Fruit fly (Drosophila melanogaster): ENCODE results near the gene ND-ASHI.

The ND-ASHI gene

DNA sequence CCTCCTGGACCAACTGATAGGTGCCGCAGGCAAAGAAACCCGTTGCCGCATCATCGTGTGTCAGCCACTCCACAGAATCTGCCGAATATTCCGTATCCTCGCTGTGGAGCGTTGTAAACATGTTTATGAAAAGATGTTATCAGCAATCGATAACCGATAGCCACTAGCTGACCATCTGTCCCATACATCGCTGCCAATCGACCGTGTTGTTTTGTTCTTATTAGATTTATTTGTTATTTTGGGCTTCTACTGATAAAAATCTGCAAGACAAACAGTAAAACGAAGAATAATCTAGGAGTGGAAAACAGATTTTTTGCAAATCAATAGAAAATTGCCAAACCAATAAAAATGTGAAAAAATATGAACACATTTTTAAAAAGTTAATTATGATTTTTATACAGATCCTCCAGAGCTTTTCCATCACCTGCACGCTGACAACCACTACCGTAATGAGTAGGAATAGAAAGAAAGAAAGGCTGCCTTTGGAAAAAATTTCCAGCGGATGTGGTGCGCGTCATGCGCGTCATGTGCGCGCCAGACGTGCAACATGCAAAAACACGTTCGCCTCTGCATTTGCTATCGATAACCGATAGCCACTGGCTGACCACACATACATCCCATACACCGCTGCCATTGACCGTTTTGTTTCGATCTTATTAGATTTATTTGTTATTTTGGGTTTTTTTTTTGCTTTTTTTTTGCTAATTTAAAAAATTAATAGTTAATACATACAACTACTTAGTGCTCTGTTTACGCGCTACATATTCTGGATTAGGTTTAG lies 9.9 kb upstream of the ND-ASHI start, which contains the start of gene CG3184 (continued):
- 0 out of 2 replicates have a peak, but pooled peaks have one; percentile 31 for TF ChIP-seq Bgb (GFP tag; IDR thresholded peaks at IDR 0.05; ENCODE audit: partially characterized antibody)
- no peak for TF ChIP-seq CG15514 (GFP tag; optimal IDR thresholded peaks at IDR 0.05)
- TF ChIP-seq Antp (GFP tag; optimal IDR thresholded peaks at IDR 0.05) = no peak
- peak; percentile 20 for TF ChIP-seq BEAF-32 (GFP tag; optimal IDR thresholded peaks at IDR 0.05)
- TF ChIP-seq NfI (GFP tag; optimal IDR thresholded peaks at IDR 0.05) = no peak
- peak; percentile 71 for TF ChIP-seq CG6791 (GFP tag; IDR thresholded peaks at IDR 0.05; ENCODE audit: partially characterized antibody)
- peak in 1 of 2 experiments; percentile 76 for TF ChIP-seq insv (GFP tag; optimal IDR thresholded peaks at IDR 0.05)
- no peak for TF ChIP-seq HLH54F (GFP tag; optimal IDR thresholded peaks at IDR 0.05)
- TF ChIP-seq ftz-f1 (GFP tag; optimal IDR thresholded peaks at IDR 0.05) = no peak
- TF ChIP-seq z (GFP tag; IDR thresholded peaks at IDR 0.05) = no peak
- TF ChIP-seq HLH4C (GFP tag; IDR thresholded peaks at IDR 0.05; ENCODE audit: partially characterized antibody) = peak; percentile 67
- TF ChIP-seq ato (GFP tag; IDR thresholded peaks at IDR 0.05; ENCODE audit: partially characterized antibody) = peak; percentile 72
- TF ChIP-seq psq (GFP tag; optimal IDR thresholded peaks at IDR 0.05) = no peak
- no peak for TF ChIP-seq CG9609 (GFP tag; optimal IDR thresholded peaks at IDR 0.05)
- no peak for TF ChIP-seq CG4404 (GFP tag; IDR thresholded peaks at IDR 0.05)
- TF ChIP-seq CG2116 (GFP tag; optimal IDR thresholded peaks at IDR 0.05) = peak; percentile 87
- TF ChIP-seq hb (GFP tag; IDR thresholded peaks at IDR 0.05; ENCODE audit: partially characterized antibody) = peak; percentile 43; the same call in 1 of the 3 replicates
- no peak for TF ChIP-seq ems (GFP tag; optimal IDR thresholded peaks at IDR 0.05)
- peak; percentile 23 for TF ChIP-seq Sry-δ (GFP tag; optimal IDR thresholded peaks at IDR 0.05)
- TF ChIP-seq inv (GFP tag; IDR thresholded peaks at IDR 0.05; ENCODE audit: partially characterized antibody) = 0 out of 2 replicates have a peak, but pooled peaks have one; percentile 27
- TF ChIP-seq Lpt (GFP tag; optimal IDR thresholded peaks at IDR 0.05) = no peak
- TF ChIP-seq knrl (GFP tag; IDR thresholded peaks at IDR 0.05; ENCODE audit: partially characterized antibody) = no peak
- TF ChIP-seq CG34224 (GFP tag; IDR thresholded peaks at IDR 0.05; ENCODE audit: partially characterized antibody) = no peak
- peak; percentile 57 for TF ChIP-seq vnd (GFP tag; IDR thresholded peaks at IDR 0.05; ENCODE audit: partially characterized antibody)
- peak; percentile 13 for TF ChIP-seq CG14710 (tag; optimal IDR thresholded peaks at IDR 0.05)
- no peak for TF ChIP-seq Atf3 (GFP tag; optimal IDR thresholded peaks at IDR 0.05)
- TF ChIP-seq CG6254 (GFP tag; optimal IDR thresholded peaks at IDR 0.05) = no peak
- TF ChIP-seq CG31365 (tag; optimal IDR thresholded peaks at IDR 0.05) = no peak
- TF ChIP-seq cas (GFP tag; IDR thresholded peaks at IDR 0.05) = no peak
- no peak for TF ChIP-seq fu2 (GFP tag; optimal IDR thresholded peaks at IDR 0.05)
- TF ChIP-seq tna (GFP tag; IDR thresholded peaks at IDR 0.05; ENCODE audit: partially characterized antibody) = peak; percentile 49
- peak; percentile 59 for TF ChIP-seq Dref (GFP tag; IDR thresholded peaks at IDR 0.05)
- no peak for TF ChIP-seq gt (GFP tag; IDR thresholded peaks at IDR 0.05)
- TF ChIP-seq caup (GFP tag; optimal IDR thresholded peaks at IDR 0.05; ENCODE audit: severe bottlenecking) = no peak
- no peak for TF ChIP-seq CG2889 (GFP tag; IDR thresholded peaks at IDR 0.05)
- no peak for TF ChIP-seq CG12155 (GFP tag; optimal IDR thresholded peaks at IDR 0.05)
- TF ChIP-seq wek (GFP tag; optimal IDR thresholded peaks at IDR 0.05) = no peak
- TF ChIP-seq Vsx1 (GFP tag; optimal IDR thresholded peaks at IDR 0.05) = no peak
- TF ChIP-seq vvl (GFP tag; IDR thresholded peaks at IDR 0.05) = no peak
- 0 out of 2 replicates have a peak, but pooled peaks have one; percentile 22 for TF ChIP-seq E2f2 (GFP tag; IDR thresholded peaks at IDR 0.05)
- no peak for TF ChIP-seq CrebB (tag; optimal IDR thresholded peaks at IDR 0.05)
- no peak for TF ChIP-seq Xbp1 (GFP tag; optimal IDR thresholded peaks at IDR 0.05)
- TF ChIP-seq CG1529 (GFP tag; optimal IDR thresholded peaks at IDR 0.05) = no peak
- TF ChIP-seq gcm (GFP tag; optimal IDR thresholded peaks at IDR 0.05) = no peak
- TF ChIP-seq bbx (GFP tag; IDR thresholded peaks at IDR 0.05; ENCODE audit: partially characterized antibody) = peak; percentile 57
- TF ChIP-seq Abd-B (GFP tag; optimal IDR thresholded peaks at IDR 0.05) = no peak
- no peak for TF ChIP-seq CTCF (GFP tag; optimal IDR thresholded peaks at IDR 0.05)
- peak; percentile 30; the same call in 2 of the 3 replicates for TF ChIP-seq Opbp (GFP tag; IDR thresholded peaks at IDR 0.05; ENCODE audit: partially characterized antibody)

All from whole organism, embryonic.